Comparison of ENCODE assay signal across 1 worm cellular context in genomic region chrII:7877744-7878468, ce11.
A peak's percentile ranks its signal among the peaks of the same experiment; 100 is the strongest.
TF ChIP-seq lines count a peak whose summit lies in the region.

Gene T01H3.2, minus strand, starts transcription at chrII:7877994.

TF ChIP-seq in whole organism, L1 larva, 84 proteins besides CTCF, POLR2A, EP300 and RAD21 (continued from another document):
- no peak for TF ChIP-seq efl-1 (optimal IDR thresholded peaks at IDR 0.05; lab: Kevin White, UChicago)
- peak in 1 of 2 experiments; percentile 86 for TF ChIP-seq efl-1 (GFP tag; optimal IDR thresholded peaks at IDR 0.05 in 1 of 2; lab: Kevin White, UChicago)
